Fruit fly (Drosophila melanogaster) ovary, adult (tissue): ENCODE results near the gene CG15740.
A peak's percentile ranks its signal among the peaks of the same experiment; 100 is the strongest.

ENCODE experiments used
- CG17801 ChIP-seq: fragments of 200-800 bp; optimal IDR thresholded peaks from 2 replicates; lab custom pipeline; 2019; ENCODE audit warnings: missing biosample characterization, mild to moderate bottlenecking, missing genetic modification characterization, moderate library complexity; ENCODE audit not compliant: partially characterized antibody

The CG15740 gene

DNA sequence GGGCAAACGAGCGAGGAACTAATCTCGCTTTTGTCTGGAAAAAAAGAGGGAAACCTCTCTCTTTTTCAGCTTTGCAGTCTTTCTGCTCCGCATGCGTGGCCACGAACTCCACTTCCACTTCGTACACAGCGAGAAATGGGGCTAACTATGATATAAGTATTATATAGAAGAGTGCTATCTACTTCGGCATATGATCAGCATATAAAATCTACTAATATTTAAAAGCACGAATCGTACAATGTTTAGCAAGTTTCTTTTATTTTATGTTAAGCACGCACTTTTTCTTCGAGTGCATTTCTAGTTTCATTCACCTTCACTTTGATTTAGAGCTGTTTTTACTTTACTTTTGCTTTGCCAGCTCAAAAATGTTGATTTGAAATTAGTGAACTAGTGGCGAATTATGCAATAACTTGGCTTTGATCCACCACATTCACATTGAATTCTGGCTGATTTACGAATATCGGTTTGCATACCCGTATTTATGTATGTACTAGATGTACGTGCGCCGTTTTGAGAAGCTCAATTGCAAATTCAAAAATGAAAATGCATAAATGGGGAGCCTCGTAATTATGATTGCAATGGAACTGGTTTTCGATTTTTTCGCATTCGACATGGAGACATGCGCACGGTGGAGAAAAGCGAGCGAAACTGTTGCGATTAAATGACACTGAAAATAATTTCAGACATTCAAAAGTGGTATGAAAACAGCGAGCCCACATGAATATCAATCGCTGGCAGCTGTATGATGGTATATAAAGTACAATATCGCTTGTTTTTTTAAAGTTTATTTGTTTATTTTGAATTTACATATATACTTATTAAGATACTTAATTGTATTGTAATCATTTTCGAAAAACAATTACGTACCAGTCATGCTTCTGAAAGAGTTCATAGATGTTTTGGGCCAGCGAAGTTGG lies 11.9 kb upstream of the CG15740 start:
- TF ChIP-seq CG17801 (GFP tag; lab: Kevin White, UChicago), result peak; percentile 93

- no peak for TF ChIP-seq CG17801 (GFP tag; lab: Kevin White, UChicago)
Observed at dm6 chrX:11856867-11857266, 11.0 kb upstream of the CG15740 start.

dm6 chrX:11855950-11856349 lies 10.1 kb upstream of the CG15740 start:
- TF ChIP-seq CG17801 (GFP tag; lab: Kevin White, UChicago), result no peak

DNA sequence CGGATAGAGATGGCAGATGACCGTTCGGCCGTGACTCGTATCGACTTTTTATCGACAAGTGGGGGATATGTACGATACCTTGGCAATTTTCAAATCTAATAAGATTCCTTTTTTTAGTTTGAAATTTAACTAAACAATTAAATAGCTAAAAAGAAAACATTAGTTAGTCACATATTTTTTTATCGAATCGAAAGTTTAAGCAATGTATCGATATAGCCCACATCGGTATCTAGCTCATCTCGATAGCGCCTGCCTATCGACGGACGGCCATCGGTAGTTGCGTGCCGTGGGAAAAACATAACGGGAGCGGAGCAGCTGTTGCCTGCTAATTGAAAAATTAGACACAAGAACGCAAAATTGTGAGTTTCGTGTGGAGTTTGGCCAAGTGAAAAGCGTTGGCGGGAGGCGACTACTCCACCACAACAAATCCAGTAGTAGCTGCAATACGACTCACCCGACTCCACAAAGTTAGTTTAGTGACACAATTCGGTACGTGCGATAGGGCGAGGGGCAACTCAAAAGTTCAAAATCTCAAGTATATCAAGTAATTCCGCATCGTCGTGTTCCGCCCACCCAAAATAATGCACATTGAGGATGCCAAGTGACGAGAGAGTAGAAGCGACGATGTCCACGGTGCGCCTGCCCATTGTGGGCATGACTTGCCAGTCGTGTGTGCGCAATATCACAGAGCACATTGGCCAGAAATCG lies 9.0 kb upstream of the CG15740 start, which contains the start of the genes CG10347 and ATP7:
CG10347 (minus strand) TSS at position 174 of the 708 bp plus-strand sequence.
ATP7 (plus strand) TSS at position 265 of the 708 bp plus-strand sequence.
- TF ChIP-seq CG17801 (GFP tag; lab: Kevin White, UChicago), result peak; percentile 69

dm6 chrX:11852310-11852709 lies 6.4 kb upstream of the CG15740 start, which contains the start of gene p24-1:
Gene p24-1, minus strand, starts transcription at chrX:11852530.
- peak; percentile 66 for TF ChIP-seq CG17801 (GFP tag; lab: Kevin White, UChicago)

DNA sequence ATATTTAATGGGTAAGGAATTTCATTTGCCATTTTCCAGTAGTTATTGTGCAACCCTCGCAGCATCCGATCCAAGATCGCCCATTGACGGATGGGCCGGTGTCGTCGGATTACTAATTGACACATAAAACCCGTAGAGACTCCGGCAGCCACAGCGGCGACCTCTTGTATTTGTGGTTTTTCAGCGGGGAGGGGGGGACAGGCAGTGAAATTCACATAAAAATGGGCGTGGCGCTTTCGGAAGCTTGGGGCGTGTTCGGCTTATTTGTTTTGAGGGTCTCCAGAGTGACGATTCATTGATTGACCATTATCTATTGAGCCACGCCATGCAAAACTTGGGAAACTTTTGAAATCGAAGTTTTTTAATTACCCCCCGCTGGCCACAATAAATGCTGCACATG lies 3.4 kb upstream of the CG15740 start:
- no peak for TF ChIP-seq CG17801 (GFP tag; lab: Kevin White, UChicago)

DNA sequence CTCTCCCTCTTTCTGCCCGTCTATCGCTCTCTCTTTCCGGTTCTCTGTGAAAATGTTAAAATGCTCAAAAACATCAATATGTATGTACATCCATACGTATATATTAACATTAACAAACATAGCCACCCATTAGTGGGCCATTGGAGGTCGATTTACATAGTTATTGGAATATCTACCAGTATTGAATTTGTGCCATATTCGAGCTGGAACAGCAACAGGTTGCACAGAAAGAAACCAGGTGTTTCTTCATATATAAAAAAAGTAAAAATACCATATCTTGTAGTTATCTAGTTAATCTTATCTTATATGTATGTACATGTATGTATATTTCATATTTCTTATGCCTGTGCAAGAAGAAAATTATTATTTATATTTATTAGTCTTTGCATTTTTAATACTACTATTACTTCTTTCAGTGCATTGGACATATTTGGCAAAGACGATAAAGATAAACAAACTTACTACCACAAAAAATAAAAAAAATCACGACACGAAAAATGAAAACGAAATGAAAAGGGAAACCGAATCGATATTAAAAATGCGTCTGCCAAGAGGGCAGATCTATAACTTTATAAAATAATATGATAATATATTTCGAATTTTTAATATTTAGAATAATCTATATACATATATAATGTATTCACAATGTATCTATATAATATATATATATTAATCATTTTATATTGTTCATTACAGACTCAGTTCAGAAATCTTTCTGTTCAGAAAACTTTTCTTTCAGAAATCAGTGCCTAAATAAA lies 2.8 kb upstream of the CG15740 start:
- TF ChIP-seq CG17801 (GFP tag; lab: Kevin White, UChicago), result no peak

- no peak for TF ChIP-seq CG17801 (GFP tag; lab: Kevin White, UChicago)
Observed at dm6 chrX:11841702-11842378, 4.1 kb downstream of the CG15740 start.

DNA sequence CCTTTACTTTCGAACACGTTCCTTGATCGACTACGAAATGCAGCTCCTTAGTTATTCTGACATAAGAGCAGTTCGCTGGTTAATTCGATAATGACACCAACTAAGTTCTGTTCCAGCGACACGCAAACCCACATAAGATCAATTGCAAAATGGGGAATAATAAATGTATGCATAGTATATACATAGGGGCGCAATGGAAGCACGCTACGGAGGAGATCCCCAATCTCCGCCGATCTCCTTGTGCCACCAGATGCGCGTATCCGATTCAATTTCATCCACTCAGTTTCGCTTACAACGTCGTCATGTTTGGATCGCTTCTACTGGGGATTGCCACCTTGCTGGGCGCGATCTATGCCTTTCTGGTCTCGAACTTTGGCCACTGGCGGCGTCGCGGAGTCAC lies 6.6 kb downstream of the CG15740 start, which contains the start of gene Cyp28c1:
Cyp28c1 (plus strand) TSS at position 301 of the 400 bp plus-strand sequence.
- TF ChIP-seq CG17801 (GFP tag; lab: Kevin White, UChicago), result no peak

dm6 chrX:11837926-11838325 lies 8.0 kb downstream of the CG15740 start, which contains the start of gene CG15741:
Gene CG15741, minus strand, starts transcription at chrX:11838026.
- TF ChIP-seq CG17801 (GFP tag; lab: Kevin White, UChicago), result no peak

DNA sequence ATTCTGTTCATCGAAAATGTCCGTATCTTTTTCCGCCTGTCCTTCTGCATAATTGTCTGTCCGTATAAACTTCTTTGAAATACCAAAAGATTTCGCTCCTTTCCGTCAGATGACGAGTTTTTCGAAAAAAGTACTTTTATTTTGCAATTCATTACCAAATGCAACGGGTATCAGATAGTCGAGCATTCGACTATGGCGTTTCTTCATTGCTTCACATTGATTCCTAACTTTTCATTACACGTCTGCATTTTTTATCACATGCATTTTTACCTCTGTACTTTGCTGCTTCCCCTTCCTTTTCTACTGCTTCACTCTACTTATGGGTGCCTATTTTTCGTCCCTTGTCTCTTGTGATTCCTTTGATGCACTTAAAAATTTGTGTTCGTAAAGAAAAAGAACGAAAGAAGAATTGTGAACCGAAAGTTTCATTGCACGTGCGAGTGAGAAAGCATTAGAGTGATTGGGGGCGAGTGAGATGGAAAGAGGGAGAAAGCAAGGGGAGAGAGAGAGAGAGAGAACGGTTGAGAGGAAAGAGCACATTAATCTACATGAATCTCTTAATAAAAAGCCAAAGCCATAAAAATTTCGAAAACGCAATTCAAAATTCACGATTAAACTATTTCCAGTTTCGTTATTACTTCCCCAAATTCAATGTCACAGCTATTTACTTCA lies 17.4 kb downstream of the CG15740 start:
- TF ChIP-seq CG17801 (GFP tag; lab: Kevin White, UChicago), result no peak

- TF ChIP-seq CG17801 (GFP tag; lab: Kevin White, UChicago), result peak; percentile 83
Observed at dm6 chrX:11823003-11823402, 22.9 kb downstream of the CG15740 start.

DNA sequence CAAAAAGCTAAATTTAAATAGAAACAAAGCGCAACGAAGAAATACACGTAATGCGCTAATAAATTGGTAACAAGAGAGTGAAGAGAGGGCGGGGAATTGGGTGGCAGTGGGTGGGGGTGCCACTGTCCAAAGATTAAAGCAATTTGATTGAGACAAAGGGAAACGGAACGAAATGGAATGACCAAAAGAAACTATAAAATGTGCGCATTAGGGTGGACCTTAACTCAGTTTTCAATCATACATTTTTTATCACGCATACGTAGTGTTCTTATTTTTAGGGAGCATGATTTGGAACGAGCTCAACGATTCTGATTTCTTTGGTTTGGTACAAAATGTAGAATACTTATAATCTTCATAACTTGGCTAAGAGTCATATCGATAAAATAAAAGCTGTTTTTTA lies 24.0 kb downstream of the CG15740 start:
- peak; percentile 31 for TF ChIP-seq CG17801 (GFP tag; lab: Kevin White, UChicago)
